Worm (Caenorhabditis elegans): Measurements from ENCODE around the gene nish-1.
A peak's percentile ranks its signal among the peaks of the same experiment; 100 is the strongest.

nish-1 gene

ce11 chrIV:10918877-10919560, 54.9 kb downstream of the nish-1 start (continued):
- no peak for TF ChIP-seq cebp-2 (GFP tag; IDR thresholded peaks at IDR 0.05)
- TF ChIP-seq ceh-27 (GFP tag; optimal IDR thresholded peaks at IDR 0.05), result peak; percentile 87
- TF ChIP-seq Y53F4B.3 (GFP tag; IDR thresholded peaks at IDR 0.05), result no peak
- TF ChIP-seq nfya-2 (GFP tag; IDR thresholded peaks at IDR 0.05), result no peak
- no peak for TF ChIP-seq F10E7.11 (tag; optimal IDR thresholded peaks at IDR 0.05)
- peak; percentile 74; the same call in 1 of the 2 replicates for TF ChIP-seq lir-1 (GFP tag; conservative IDR thresholded peaks at IDR 0.05)
- TF ChIP-seq fkh-3 (tag; optimal IDR thresholded peaks at IDR 0.05), result no peak
- no peak for TF ChIP-seq ets-4 (GFP tag; optimal IDR thresholded peaks at IDR 0.05)
- TF ChIP-seq attf-5 (GFP tag; optimal IDR thresholded peaks at IDR 0.05), result peak; percentile 89
- peak; percentile 59 for TF ChIP-seq ztf-26 (tag; optimal IDR thresholded peaks at IDR 0.05)
- TF ChIP-seq lin-54 (GFP tag; optimal IDR thresholded peaks at IDR 0.05), result peak; percentile 46
- TF ChIP-seq F23B12.7 (tag; optimal IDR thresholded peaks at IDR 0.05; ENCODE audit: insufficient read depth), result no peak
- no peak for TF ChIP-seq B0019.2 (GFP tag; conservative IDR thresholded peaks at IDR 0.05)
- no peak for TF ChIP-seq hmg-20 (GFP tag; IDR thresholded peaks at IDR 0.05)
- peak; percentile 92 for TF ChIP-seq F33H1.4 (GFP tag; IDR thresholded peaks at IDR 0.05)
- TF ChIP-seq F57C9.4 (tag; optimal IDR thresholded peaks at IDR 0.05), result no peak
- no peak for TF ChIP-seq F22D6.2 (tag; optimal IDR thresholded peaks at IDR 0.05)
- TF ChIP-seq attf-6 (GFP tag; IDR thresholded peaks at IDR 0.05), result no peak
- TF ChIP-seq zfh-2 (GFP tag; conservative IDR thresholded peaks at IDR 0.05), result peak; percentile 85
- no peak for TF ChIP-seq nhr-120 (GFP tag; IDR thresholded peaks at IDR 0.05)
- no peak for TF ChIP-seq F57A8.1 (GFP tag; optimal IDR thresholded peaks at IDR 0.05)
- no peak for TF ChIP-seq pha-4 (tag; optimal IDR thresholded peaks at IDR 0.05)
- TF ChIP-seq ceh-100 (GFP tag; IDR thresholded peaks at IDR 0.05), result no peak
- peak in 1 of 3 experiments; percentile 28 for TF ChIP-seq lin-35 (GFP tag; optimal IDR thresholded peaks at IDR 0.05)
- no peak for TF ChIP-seq bed-1 (GFP tag; IDR thresholded peaks at IDR 0.05)
- peak; percentile 84 for TF ChIP-seq dox-1 (GFP tag; IDR thresholded peaks at IDR 0.05)
- TF ChIP-seq dpff-1 (tag; optimal IDR thresholded peaks at IDR 0.05), result no peak
- no peak for TF ChIP-seq ama-1 (optimal IDR thresholded peaks at IDR 0.05)
- no peak for TF ChIP-seq ama-1 (GFP tag; optimal IDR thresholded peaks at IDR 0.05)
- no peak for TF ChIP-seq snpc-1.3 (tag; optimal IDR thresholded peaks at IDR 0.05; ENCODE audit: insufficient read depth)
- TF ChIP-seq let-526 (GFP tag; IDR thresholded peaks at IDR 0.05), result no peak
- TF ChIP-seq nfyb-1 (GFP tag; IDR thresholded peaks at IDR 0.05), result peak; percentile 62; the same call in 1 of the 2 replicates
- no peak for TF ChIP-seq aptf-3 (GFP tag; IDR thresholded peaks at IDR 0.05)
- TF ChIP-seq ceh-58 (GFP tag; IDR thresholded peaks at IDR 0.05), result no peak
- TF ChIP-seq somi-1 (GFP tag; optimal IDR thresholded peaks at IDR 0.05), result peak; percentile 38
- peak; percentile 44 for TF ChIP-seq madf-10 (tag; optimal IDR thresholded peaks at IDR 0.05)
- peak; percentile 74 for TF ChIP-seq B0336.3 (GFP tag; IDR thresholded peaks at IDR 0.05)
- TF ChIP-seq nhr-80 (tag; optimal IDR thresholded peaks at IDR 0.05), result peak; percentile 83
- TF ChIP-seq Y67H2A.10 (GFP tag; conservative IDR thresholded peaks at IDR 0.05), result no peak
- no peak for TF ChIP-seq hsf-1 (GFP tag; IDR thresholded peaks at IDR 0.05)
- no peak for TF ChIP-seq unc-62 (GFP tag; optimal IDR thresholded peaks at IDR 0.05)
- no peak for TF ChIP-seq ceh-40 (GFP tag; IDR thresholded peaks at IDR 0.05)
- TF ChIP-seq T07F8.4 (tag; optimal IDR thresholded peaks at IDR 0.05), result no peak
- no peak for TF ChIP-seq Y95B8A.8 (GFP tag; IDR thresholded peaks at IDR 0.05)
- no peak for TF ChIP-seq hrde-1 (tag; optimal IDR thresholded peaks at IDR 0.05; ENCODE audit: borderline replicate concordance)
- peak; percentile 75 for TF ChIP-seq lin-40 (tag; optimal IDR thresholded peaks at IDR 0.05)
- TF ChIP-seq madf-6 (GFP tag; IDR thresholded peaks at IDR 0.05), result peak; percentile 96
- TF ChIP-seq ztf-28 (GFP tag; IDR thresholded peaks at IDR 0.05), result no peak
- TF ChIP-seq mcd-1 (GFP tag; IDR thresholded peaks at IDR 0.05), result peak; percentile 81

All from whole organism, young adult.